Worm (Caenorhabditis elegans) whole organism, L1 larva: ENCODE results near the gene C07E3.10.

Source experiments
- C16A3.4 ChIP-seq: fragments of 150-350 bp; optimal IDR thresholded peaks from 2 replicates; lab custom pipeline; 2014; ENCODE audit warnings: missing biosample characterization, missing genetic modification characterization
- C34B4.2 ChIP-seq: sonication (generic microtip); optimal IDR thresholded peaks from 2 replicates; lab custom pipeline; 2017; ENCODE audit warnings: mild to moderate bottlenecking, missing genetic modification characterization, missing compliant biosample characterization
- alr-1 ChIP-seq: fragments of 200-800 bp; sonication (Bioruptor generic); optimal IDR thresholded peaks from 2 replicates; lab custom pipeline; 2018; ENCODE audit warnings: borderline replicate concordance, mild to moderate bottlenecking, missing genetic modification characterization, missing compliant biosample characterization
- ama-1 ChIP-seq: fragments of 150-350 bp; optimal IDR thresholded peaks from 2 replicates; lab custom pipeline; 2014
- ceh-63 ChIP-seq: fragments of 200-800 bp; sonication (Bioruptor generic); optimal IDR thresholded peaks from 2 replicates; lab custom pipeline; 2018; ENCODE audit warnings: mild to moderate bottlenecking, missing genetic modification characterization, missing compliant biosample characterization
- ceh-82 ChIP-seq, 3 experiments: fragments of 150-350 bp in 1 of 3; sonication (generic microtip) in 2 of 3; optimal IDR thresholded peaks; 2 replicates each; lab custom pipeline; 2014 to 2017; ENCODE audit warnings: missing biosample characterization in 3 of 3, missing genetic modification characterization in 3 of 3
- dpl-1 ChIP-seq, 3 experiments: fragments of 150-350 bp in 2 of 3; sonication (generic microtip) in 1 of 3; optimal IDR thresholded peaks; 2 replicates each; lab custom pipeline; 2014 to 2017; ENCODE audit warnings: missing biosample characterization in 3 of 3, missing genetic modification characterization in 3 of 3, missing genetic modification reagents in 3 of 3
- dsc-1 ChIP-seq: sonication (generic microtip); optimal IDR thresholded peaks from 2 replicates; lab custom pipeline; 2016; ENCODE audit warnings: mild to moderate bottlenecking, missing genetic modification characterization, missing compliant biosample characterization
- egl-13 ChIP-seq: sonication (generic microtip); optimal IDR thresholded peaks from 2 replicates; lab custom pipeline; 2016; ENCODE audit warnings: missing genotype, missing genetic modification reagents, missing genetic modification characterization, missing compliant biosample characterization
- egl-27 ChIP-seq, 2 experiments: fragments of 150-350 bp in 1 of 2; sonication (generic microtip); optimal IDR thresholded peaks; 3 replicates each; lab custom pipeline; 2017 to 2018; ENCODE audit warnings: missing biosample characterization in 2 of 2, missing genetic modification characterization in 2 of 2, missing genetic modification reagents in 2 of 2
- elt-2 ChIP-seq: sonication (generic microtip); optimal IDR thresholded peaks from 2 replicates; lab custom pipeline; 2016; ENCODE audit warnings: missing genetic modification characterization, mild to moderate bottlenecking, inconsistent platforms, missing compliant biosample characterization, missing genetic modification reagents
- elt-3 ChIP-seq, 6 experiments: fragments of 150-350 bp in 1 of 6; sonication (generic microtip); optimal IDR thresholded peaks; 2 replicates each; lab custom pipeline; 2017 to 2018; ENCODE audit warnings: missing biosample characterization in 6 of 6, missing genetic modification characterization in 6 of 6, inconsistent platforms in 1 of 6
- ets-5 ChIP-seq: fragments of 200-800 bp; sonication (Bioruptor generic); IDR thresholded peaks from 2 replicates; pipeline ENCODE4 v1.3.6; 2022; ENCODE audit warnings: missing genetic modification characterization, missing compliant biosample characterization
- fkh-10 ChIP-seq: sonication (generic microtip); optimal IDR thresholded peaks from 2 replicates; lab custom pipeline; 2017; ENCODE audit warnings: missing biosample characterization, missing genetic modification reagents, missing genetic modification characterization
- fkh-8 ChIP-seq: sonication (generic microtip); optimal IDR thresholded peaks from 2 replicates; lab custom pipeline; 2016; ENCODE audit warnings: mild to moderate bottlenecking, missing genetic modification characterization, missing compliant biosample characterization
- fos-1 ChIP-seq: fragments of 150-350 bp; optimal IDR thresholded peaks from 2 replicates; lab custom pipeline; 2014; ENCODE audit warnings: missing biosample characterization, missing genetic modification characterization
- hlh-17 ChIP-seq: fragments of 200-800 bp; sonication (Bioruptor generic); optimal IDR thresholded peaks from 2 replicates; lab custom pipeline; 2018; ENCODE audit warnings: missing genetic modification characterization, mild to moderate bottlenecking, missing compliant biosample characterization, moderate library complexity, borderline replicate concordance
- hlh-4 ChIP-seq: sonication (generic microtip); optimal IDR thresholded peaks from 2 replicates; lab custom pipeline; 2016; ENCODE audit warnings: mild to moderate bottlenecking, missing genetic modification characterization, missing compliant biosample characterization
- hpl-2 ChIP-seq: fragments of 150-350 bp; optimal IDR thresholded peaks from 2 replicates; lab custom pipeline; 2014; ENCODE audit warnings: missing biosample characterization, missing genetic modification reagents, missing genetic modification characterization
- isw-1 ChIP-seq: fragments of 200-800 bp; sonication (Bioruptor generic); IDR thresholded peaks from 2 replicates; pipeline ENCODE4 v1.3.6; 2022; ENCODE audit warnings: missing genetic modification characterization, missing compliant biosample characterization
- lin-15B ChIP-seq: fragments of 150-350 bp; sonication (generic microtip); optimal IDR thresholded peaks from 3 replicates; lab custom pipeline; 2014; ENCODE audit warnings: missing biosample characterization, missing genetic modification characterization
- lin-35 ChIP-seq, 2 experiments: fragments of 150-350 bp; optimal IDR thresholded peaks; 2 replicates each; lab custom pipeline; 2014; ENCODE audit warnings: missing biosample characterization in 2 of 2, missing genetic modification characterization in 2 of 2, missing genetic modification reagents in 2 of 2
- lin-39 ChIP-seq: fragments of 150-350 bp; optimal IDR thresholded peaks from 2 replicates; lab custom pipeline; 2014; ENCODE audit warnings: missing biosample characterization, missing genetic modification reagents, missing genetic modification characterization
- lir-3 ChIP-seq: sonication (generic microtip); optimal IDR thresholded peaks from 2 replicates; lab custom pipeline; 2016; ENCODE audit warnings: mild to moderate bottlenecking, missing genetic modification characterization, moderate library complexity, missing compliant biosample characterization; ENCODE audit not compliant: poor library complexity
- lsy-2 ChIP-seq, 2 experiments: fragments of 150-350 bp; optimal IDR thresholded peaks; 2 replicates each; lab custom pipeline; 2014; ENCODE audit warnings: missing biosample characterization in 2 of 2, missing genetic modification characterization in 2 of 2
- mab-9 ChIP-seq: fragments of 200-800 bp; sonication (Bioruptor generic); IDR thresholded peaks from 2 replicates; pipeline ENCODE4 v1.3.6; 2022; ENCODE audit warnings: missing genetic modification reagents, missing genetic modification characterization, missing compliant biosample characterization
- mdl-1 ChIP-seq, 2 experiments: fragments of 150-350 bp; optimal IDR thresholded peaks; 2 replicates each; lab custom pipeline; 2014 to 2017; ENCODE audit warnings: missing biosample characterization in 2 of 2, missing genetic modification characterization in 2 of 2, inconsistent platforms in 1 of 2
- mep-1 ChIP-seq: fragments of 150-350 bp; optimal IDR thresholded peaks from 2 replicates; lab custom pipeline; 2014; ENCODE audit warnings: missing biosample characterization, missing genetic modification characterization
- nhr-11 ChIP-seq: fragments of 150-350 bp; optimal IDR thresholded peaks from 2 replicates; lab custom pipeline; 2014; ENCODE audit warnings: missing biosample characterization, missing genetic modification characterization
- nhr-19 ChIP-seq: fragments of 200-800 bp; sonication (Bioruptor generic); conservative IDR thresholded peaks from 2 replicates; pipeline ENCODE4 v1.3.6; 2022; ENCODE audit warnings: missing genetic modification characterization, missing compliant biosample characterization
- nhr-237 ChIP-seq: fragments of 150-350 bp; optimal IDR thresholded peaks from 2 replicates; lab custom pipeline; 2014; ENCODE audit warnings: missing biosample characterization, missing genetic modification characterization
- nhr-28 ChIP-seq: fragments of 150-350 bp; optimal IDR thresholded peaks from 2 replicates; lab custom pipeline; 2014; ENCODE audit warnings: missing biosample characterization, missing genetic modification characterization
- nhr-47 ChIP-seq: sonication (generic microtip); optimal IDR thresholded peaks from 2 replicates; lab custom pipeline; 2016; ENCODE audit warnings: mild to moderate bottlenecking, missing genetic modification characterization, moderate library complexity, missing compliant biosample characterization
- nhr-71 ChIP-seq: sonication (generic microtip); optimal IDR thresholded peaks from 2 replicates; lab custom pipeline; 2016; ENCODE audit warnings: mild to moderate bottlenecking, missing genetic modification characterization, moderate library complexity, missing compliant biosample characterization
- nhr-76 ChIP-seq: sonication (generic microtip); optimal IDR thresholded peaks from 2 replicates; lab custom pipeline; 2017; ENCODE audit warnings: missing biosample characterization, missing genetic modification characterization
- nhr-90 ChIP-seq: sonication (generic microtip); optimal IDR thresholded peaks from 2 replicates; lab custom pipeline; 2016; ENCODE audit warnings: mild to moderate bottlenecking, missing genetic modification characterization, missing compliant biosample characterization; ENCODE audit not compliant: poor library complexity
- pag-3 ChIP-seq: sonication (generic microtip); optimal IDR thresholded peaks from 2 replicates; lab custom pipeline; 2017; ENCODE audit warnings: missing genetic modification characterization, mild to moderate bottlenecking, missing compliant biosample characterization, antibody characterized with exemption, borderline replicate concordance; ENCODE audit not compliant: insufficient read depth
- skn-1 ChIP-seq: fragments of 150-350 bp; optimal IDR thresholded peaks from 2 replicates; lab custom pipeline; 2014; ENCODE audit warnings: missing biosample characterization, missing genetic modification characterization
- snpc-4 ChIP-seq: fragments of 150-350 bp; optimal IDR thresholded peaks from 2 replicates; lab custom pipeline; 2014; ENCODE audit warnings: missing biosample characterization, missing genetic modification characterization
- tbx-2 ChIP-seq: sonication (generic microtip); optimal IDR thresholded peaks from 2 replicates; lab custom pipeline; 2016; ENCODE audit warnings: missing genetic modification characterization, missing compliant biosample characterization
- tlp-1 ChIP-seq: fragments of 150-350 bp; optimal IDR thresholded peaks from 2 replicates; lab custom pipeline; 2014; ENCODE audit warnings: missing biosample characterization, missing genetic modification characterization
- unc-86 ChIP-seq: sonication (generic microtip); optimal IDR thresholded peaks from 2 replicates; lab custom pipeline; 2016; ENCODE audit warnings: missing genetic modification characterization, missing compliant biosample characterization
- xbp-1 ChIP-seq: sonication (generic microtip); optimal IDR thresholded peaks from 2 replicates; lab custom pipeline; 2016; ENCODE audit warnings: missing genetic modification characterization, missing compliant biosample characterization
- zag-1 ChIP-seq: fragments of 150-350 bp; optimal IDR thresholded peaks from 2 replicates; lab custom pipeline; 2014; ENCODE audit warnings: missing biosample characterization, missing genetic modification characterization
- ztf-11 ChIP-seq, 2 experiments: sonication (generic microtip); optimal IDR thresholded peaks; 2 replicates each; lab custom pipeline; 2016 to 2017; ENCODE audit warnings: missing genetic modification characterization in 2 of 2, missing biosample characterization in 1 of 2, missing compliant biosample characterization in 1 of 2
- ztf-4 ChIP-seq: fragments of 150-350 bp; optimal IDR thresholded peaks from 2 replicates; lab custom pipeline; 2014; ENCODE audit warnings: missing biosample characterization, missing genetic modification characterization

C07E3.10 gene

DNA sequence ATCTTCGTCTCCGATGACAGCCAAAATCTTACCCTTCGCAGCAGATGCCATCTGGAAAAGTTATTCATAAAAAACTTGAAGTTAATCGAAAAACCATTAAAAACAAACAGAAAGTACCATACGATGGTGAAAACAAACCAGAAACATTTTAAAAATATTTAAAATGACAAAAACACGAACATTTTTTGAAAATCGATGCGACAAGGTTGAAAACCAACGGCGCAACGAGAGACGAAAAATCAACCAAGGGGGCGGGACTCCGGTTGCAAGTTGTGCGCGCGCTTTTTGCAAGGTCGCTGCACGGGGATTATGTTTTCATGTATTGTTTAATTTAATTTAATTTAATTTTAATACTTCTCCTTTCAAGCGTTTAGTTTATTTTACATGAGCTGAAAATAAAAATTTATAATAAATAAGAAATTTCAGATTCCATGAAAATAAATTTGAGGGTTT lies 42.5 kb upstream of the C07E3.10 start, which contains the start of gene vha-9 (continued):
- TF ChIP-seq lir-3 (peak; percentile 31), nhr-28 (tag; lab: Kevin White, UChicago) (no peak), lin-15B (tag; lab: Kevin White, UChicago) (peak; percentile 31), ceh-63 (no peak), egl-13 (tag; lab: Kevin White, UChicago) (peak; percentile 4), lsy-2 (tag; optimal IDR thresholded peaks at IDR 0.05; lab: Kevin White, UChicago) (peak; percentile 61 to 78), elt-3 (tag; optimal IDR thresholded peaks at IDR 0.05; lab: Kevin White, UChicago) (peak in 1 of 6 experiments; percentile 37), xbp-1 (tag; lab: Kevin White, UChicago) (peak; percentile 70), ama-1 (lab: Kevin White, UChicago) (no peak), pag-3 (tag; lab: Kevin White, UChicago) (no peak), dsc-1 (tag; lab: Kevin White, UChicago) (peak; percentile 70), nhr-11 (tag; lab: Kevin White, UChicago) (no peak), tlp-1 (tag; lab: Kevin White, UChicago) (no peak), lin-35 (GFP tag; optimal IDR thresholded peaks at IDR 0.05; lab: Kevin White, UChicago) (peak; percentile 55 to 62), unc-86 (tag; lab: Kevin White, UChicago) (peak; percentile 57), tbx-2 (tag; lab: Kevin White, UChicago) (peak; percentile 76), nhr-71 (tag; lab: Kevin White, UChicago) (peak; percentile 83), alr-1 (tag; lab: Kevin White, UChicago) (no peak), isw-1 (GFP tag; lab: Robert Waterston, UW) (peak; percentile 48), mep-1 (tag; lab: Kevin White, UChicago) (peak; percentile 25), hlh-4 (no peak), ztf-4 (tag; lab: Kevin White, UChicago) (peak; percentile 26), egl-27 (tag; optimal IDR thresholded peaks at IDR 0.05; lab: Kevin White, UChicago) (no peak)
- TF ChIP-seq, all 84 proteins: peak for 44

DNA sequence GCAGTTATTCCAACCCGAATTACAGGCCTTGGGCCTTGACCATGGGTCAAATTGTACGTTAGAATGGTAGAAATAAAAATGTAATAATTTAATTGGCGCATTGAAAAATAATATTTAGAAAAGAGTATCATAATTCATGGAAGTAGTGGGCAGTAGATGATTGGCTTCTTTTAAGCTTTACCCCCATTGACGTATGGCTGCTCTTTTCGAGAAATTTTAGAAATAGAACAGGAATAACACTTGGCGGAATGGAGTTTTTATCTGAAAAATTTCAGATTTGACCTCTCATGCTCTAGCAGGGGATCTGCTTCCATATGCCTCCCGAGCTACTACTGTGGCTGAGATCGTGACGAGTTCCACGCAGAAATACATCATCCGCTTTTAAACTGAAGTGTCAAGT lies 37.4 kb upstream of the C07E3.10 start, which contains the start of gene gcy-4:
Gene gcy-4, minus strand, starts transcription at position 101 of the 400 bp plus-strand sequence.
- TF ChIP-seq mab-9 (GFP tag; lab: Robert Waterston, UW) (no peak), nhr-11 (tag; lab: Kevin White, UChicago) (no peak), hlh-17 (no peak), lin-35 (GFP tag; optimal IDR thresholded peaks at IDR 0.05; lab: Kevin White, UChicago) (no peak), C16A3.4 (tag; lab: Kevin White, UChicago) (no peak), skn-1 (no peak), fkh-10 (GFP tag; lab: Kevin White, UChicago) (no peak), ceh-63 (no peak), nhr-90 (tag; lab: Kevin White, UChicago) (no peak), ztf-11 (tag; optimal IDR thresholded peaks at IDR 0.05; lab: Kevin White, UChicago) (no peak), zag-1 (tag; lab: Kevin White, UChicago) (no peak), ceh-82 (tag; optimal IDR thresholded peaks at IDR 0.05; lab: Kevin White, UChicago) (no peak), C34B4.2 (tag; lab: Kevin White, UChicago) (no peak), dsc-1 (tag; lab: Kevin White, UChicago) (no peak), nhr-237 (no peak), lir-3 (no peak), snpc-4 (no peak)

DNA sequence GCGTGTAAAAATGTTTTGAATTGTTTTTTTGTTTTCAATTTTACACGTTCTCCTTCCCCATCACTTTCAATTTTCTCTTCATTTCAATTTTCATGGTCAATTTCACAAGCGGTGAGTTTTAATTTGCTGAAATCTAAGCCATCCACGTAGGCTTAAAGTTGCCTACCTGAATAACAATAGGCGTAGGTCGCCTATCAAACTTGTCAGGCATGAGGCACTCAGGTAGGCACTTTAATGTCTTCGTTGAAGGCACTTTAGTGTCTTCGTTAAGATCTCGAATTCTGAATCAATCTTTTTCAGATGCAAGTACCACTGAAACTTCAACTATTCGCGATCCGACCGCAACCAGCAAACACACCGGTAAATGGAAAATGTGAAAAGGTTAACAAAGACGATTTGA lies 36.8 kb upstream of the C07E3.10 start, which contains the start of gene ZK970.8:
Gene ZK970.8, plus strand, starts transcription at position 301 of the 400 bp plus-strand sequence.
- TF ChIP-seq elt-3 (tag; optimal IDR thresholded peaks at IDR 0.05; lab: Kevin White, UChicago), result no peak
- TF ChIP-seq hlh-17, result no peak
- TF ChIP-seq egl-27 (tag; optimal IDR thresholded peaks at IDR 0.05; lab: Kevin White, UChicago), result no peak
- TF ChIP-seq dpl-1 (GFP tag; optimal IDR thresholded peaks at IDR 0.05; lab: Kevin White, UChicago), result no peak
- TF ChIP-seq hpl-2 (GFP tag; lab: Kevin White, UChicago), result no peak
- TF ChIP-seq elt-2 (tag; lab: Kevin White, UChicago), result no peak
- no peak for TF ChIP-seq lin-39
- TF ChIP-seq nhr-76, result no peak
- TF ChIP-seq nhr-19 (GFP tag; lab: Robert Waterston, UW), result no peak
- TF ChIP-seq alr-1 (tag; lab: Kevin White, UChicago), result no peak
- TF ChIP-seq zag-1 (tag; lab: Kevin White, UChicago), result no peak
- no peak for TF ChIP-seq ets-5
- TF ChIP-seq lir-3, result no peak
- no peak for TF ChIP-seq fkh-10 (GFP tag; lab: Kevin White, UChicago)
- no peak for TF ChIP-seq fos-1 (tag; lab: Kevin White, UChicago)
- TF ChIP-seq tlp-1 (tag; lab: Kevin White, UChicago), result no peak
- TF ChIP-seq mdl-1 (tag; optimal IDR thresholded peaks at IDR 0.05; lab: Kevin White, UChicago), result no peak
- no peak for TF ChIP-seq nhr-47
- TF ChIP-seq fkh-8 (tag; lab: Kevin White, UChicago), result no peak
